Worm (Caenorhabditis elegans): ENCODE data around the gene oac-46.

Gene oac-46

ce11 chrII:8806921-8807320, 45.0 kb downstream of the oac-46 start, which contains the start of gene pho-13:
TSS of gene pho-13 (minus strand) at chrII:8807021.
- no peak for TF ChIP-seq lin-13 (tag; optimal IDR thresholded peaks at IDR 0.05)
- TF ChIP-seq tbx-8 (GFP tag; optimal IDR thresholded peaks at IDR 0.05): no peak
- no peak for TF ChIP-seq nhr-76 (tag; optimal IDR thresholded peaks at IDR 0.05)
- no peak for TF ChIP-seq drap-1 (GFP tag; optimal IDR thresholded peaks at IDR 0.05)
- no peak for TF ChIP-seq ceh-39 (tag; optimal IDR thresholded peaks at IDR 0.05)

DNA sequence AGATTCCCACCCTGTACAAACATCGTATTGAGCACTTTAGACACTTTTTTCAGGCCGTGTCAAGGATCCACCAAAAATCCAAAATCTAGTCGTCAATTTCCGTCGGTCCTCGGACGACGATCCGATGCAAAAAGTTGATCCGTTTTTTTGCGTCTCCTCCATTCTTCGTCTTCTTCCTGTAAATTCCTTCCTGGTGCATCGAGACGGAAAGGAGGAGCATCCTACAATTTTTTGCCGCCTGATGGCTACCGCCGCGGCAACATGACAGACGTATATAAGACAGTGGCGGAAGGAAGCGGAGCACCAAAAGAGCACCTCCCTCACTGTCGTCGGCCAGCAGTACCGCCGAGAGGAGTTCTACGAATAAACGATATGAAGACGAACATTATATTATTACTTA, 51.1 kb downstream of the oac-46 start, which contains the start of gene appg-2:
Gene appg-2, plus strand, starts transcription at position 301 of the 400 bp plus-strand sequence.
- TF ChIP-seq nhr-2 (tag; optimal IDR thresholded peaks at IDR 0.05) (no peak), ceh-83 (GFP tag; optimal IDR thresholded peaks at IDR 0.05) (no peak), blmp-1 (tag; optimal IDR thresholded peaks at IDR 0.05) (no peak), mls-2 (tag; optimal IDR thresholded peaks at IDR 0.05) (no peak), snpc-4 (tag; optimal IDR thresholded peaks at IDR 0.05) (no peak), flh-1 (GFP tag; optimal IDR thresholded peaks at IDR 0.05) (no peak), bed-3 (GFP tag; optimal IDR thresholded peaks at IDR 0.05) (no peak), pha-4 (tag; optimal IDR thresholded peaks at IDR 0.05) (no peak), zip-8 (tag; optimal IDR thresholded peaks at IDR 0.05) (no peak), unc-62 (GFP tag; optimal IDR thresholded peaks at IDR 0.05) (no peak), M03D4.4 (tag; optimal IDR thresholded peaks at IDR 0.05) (no peak), lin-32 (GFP tag; optimal IDR thresholded peaks at IDR 0.05) (no peak), ztf-11 (tag; optimal IDR thresholded peaks at IDR 0.05) (no peak), ces-1 (GFP tag; optimal IDR thresholded peaks at IDR 0.05) (no peak), lsy-2 (tag; optimal IDR thresholded peaks at IDR 0.05) (no peak), elt-3 (tag; optimal IDR thresholded peaks at IDR 0.05) (no peak), unc-39 (tag; optimal IDR thresholded peaks at IDR 0.05) (no peak), drap-1 (GFP tag; optimal IDR thresholded peaks at IDR 0.05) (no peak)

ce11 chrII:8799725-8800124, 52.2 kb downstream of the oac-46 start:
- TF ChIP-seq bed-3 (GFP tag; optimal IDR thresholded peaks at IDR 0.05): no peak
- TF ChIP-seq ceh-43 (GFP tag; optimal IDR thresholded peaks at IDR 0.05): no peak
- no peak for TF ChIP-seq unc-62 (GFP tag; optimal IDR thresholded peaks at IDR 0.05)
- TF ChIP-seq snpc-4 (tag; optimal IDR thresholded peaks at IDR 0.05): no peak
- TF ChIP-seq cnd-1 (tag; optimal IDR thresholded peaks at IDR 0.05): no peak
- no peak for TF ChIP-seq elt-1 (tag; optimal IDR thresholded peaks at IDR 0.05; ENCODE audit: borderline replicate concordance, insufficient read depth)
- TF ChIP-seq flh-1 (GFP tag; optimal IDR thresholded peaks at IDR 0.05): no peak
- TF ChIP-seq mls-2 (tag; optimal IDR thresholded peaks at IDR 0.05): no peak
- no peak for TF ChIP-seq nhr-237 (tag; optimal IDR thresholded peaks at IDR 0.05)
- no peak for TF ChIP-seq hlh-1 (tag; optimal IDR thresholded peaks at IDR 0.05)
- no peak for TF ChIP-seq unc-120 (tag; optimal IDR thresholded peaks at IDR 0.05; ENCODE audit: poor library complexity, severe bottlenecking)
- no peak for TF ChIP-seq nhr-12 (tag; optimal IDR thresholded peaks at IDR 0.05)
- no peak for TF ChIP-seq mab-5 (tag; optimal IDR thresholded peaks at IDR 0.05)
- no peak for TF ChIP-seq ces-1 (GFP tag; optimal IDR thresholded peaks at IDR 0.05)
- no peak for TF ChIP-seq nhr-76 (tag; optimal IDR thresholded peaks at IDR 0.05)
- TF ChIP-seq ham-2 (GFP tag; optimal IDR thresholded peaks at IDR 0.05): no peak
- TF ChIP-seq lin-32 (GFP tag; optimal IDR thresholded peaks at IDR 0.05): no peak
- no peak for TF ChIP-seq ztf-11 (tag; optimal IDR thresholded peaks at IDR 0.05)
- TF ChIP-seq ceh-83 (GFP tag; optimal IDR thresholded peaks at IDR 0.05): no peak
- no peak for TF ChIP-seq lsy-2 (tag; optimal IDR thresholded peaks at IDR 0.05)

All from whole organism, mixed stage, embryonic.